Fruit fly (Drosophila melanogaster) whole organism, adult: Measurements from ENCODE around the gene CkIIalpha-i3.

Experiments
- CG11617 ChIP-seq: fragments of 200-800 bp; sonication (Bioruptor generic); optimal IDR thresholded peaks from 2 replicates; lab custom pipeline; 2017; ENCODE audit warnings: mild to moderate bottlenecking, missing biosample characterization, missing genetic modification reagents, missing genetic modification characterization
- CG12768 ChIP-seq: fragments of 200-800 bp; sonication (Bioruptor generic); optimal IDR thresholded peaks from 2 replicates; lab custom pipeline; 2017; ENCODE audit warnings: missing biosample characterization, missing genetic modification characterization, mild to moderate bottlenecking, moderate library complexity, missing genetic modification reagents
- CG14711 ChIP-seq: fragments of 200-800 bp; sonication (Bioruptor generic); optimal IDR thresholded peaks from 2 replicates; lab custom pipeline; 2018; ENCODE audit warnings: missing biosample characterization, mild to moderate bottlenecking, missing genetic modification characterization, moderate library complexity
- CG1620 ChIP-seq: fragments of 200-800 bp; sonication (Bioruptor generic); optimal IDR thresholded peaks from 2 replicates; lab custom pipeline; 2016; ENCODE audit warnings: missing biosample characterization, missing genetic modification characterization
- CG7045 ChIP-seq: fragments of 200-800 bp; sonication (Bioruptor generic); optimal IDR thresholded peaks from 2 replicates; lab custom pipeline; 2017; ENCODE audit warnings: missing biosample characterization, mild to moderate bottlenecking, missing genetic modification characterization
- Clk ChIP-seq: fragments of 200-800 bp; sonication (Bioruptor generic); optimal IDR thresholded peaks from 2 replicates; lab custom pipeline; 2017; ENCODE audit warnings: missing biosample characterization, missing genetic modification characterization
- Crg-1 ChIP-seq: fragments of 200-800 bp; sonication (Bioruptor generic); optimal IDR thresholded peaks from 2 replicates; lab custom pipeline; 2016; ENCODE audit warnings: missing biosample characterization, missing genetic modification characterization
- Hr96 ChIP-seq: fragments of 200-800 bp; sonication (Bioruptor generic); optimal IDR thresholded peaks from 2 replicates; lab custom pipeline; 2016; ENCODE audit warnings: missing biosample characterization, missing genetic modification characterization
- bab1 ChIP-seq: fragments of 200-800 bp; sonication (Bioruptor generic); optimal IDR thresholded peaks from 3 replicates; lab custom pipeline; 2019; ENCODE audit warnings: missing biosample characterization, mild to moderate bottlenecking, missing genetic modification characterization, moderate library complexity
- cic ChIP-seq: fragments of 200-800 bp; sonication (Bioruptor generic); optimal IDR thresholded peaks from 2 replicates; lab custom pipeline; 2017; ENCODE audit warnings: missing biosample characterization, mild to moderate bottlenecking, missing genetic modification characterization, moderate library complexity
- ovo ChIP-seq: fragments of 200-800 bp; sonication (Bioruptor generic); optimal IDR thresholded peaks from 2 replicates; lab custom pipeline; 2016; ENCODE audit warnings: missing biosample characterization, missing genetic modification characterization
- pad ChIP-seq: fragments of 200-800 bp; sonication (Bioruptor generic); optimal IDR thresholded peaks from 3 replicates; lab custom pipeline; 2017; ENCODE audit warnings: missing biosample characterization, missing genetic modification characterization, mild to moderate bottlenecking, moderate library complexity, missing genetic modification reagents
- tj ChIP-seq: fragments of 200-800 bp; sonication (Bioruptor generic); optimal IDR thresholded peaks from 3 replicates; lab custom pipeline; 2017; ENCODE audit warnings: missing biosample characterization, mild to moderate bottlenecking, missing genetic modification characterization, moderate library complexity
- toe ChIP-seq: fragments of 200-800 bp; sonication (Bioruptor generic); optimal IDR thresholded peaks from 2 replicates; lab custom pipeline; 2016; ENCODE audit warnings: missing biosample characterization, missing genetic modification characterization

dm6 chr3L:750614-751293 is 40.3 kb upstream of the CkIIalpha-i3 start:
- no peak for TF ChIP-seq cic
- TF ChIP-seq CG11617, result no peak
- no peak for TF ChIP-seq tj
- no peak for TF ChIP-seq Crg-1 (GFP tag; lab: Kevin White, UChicago)
- no peak for TF ChIP-seq CG1620 (GFP tag; lab: Kevin White, UChicago)
- no peak for TF ChIP-seq toe
- TF ChIP-seq pad (GFP tag; lab: Kevin White, UChicago), result peak; percentile 50
- TF ChIP-seq Hr96 (GFP tag; lab: Kevin White, UChicago), result no peak
- TF ChIP-seq CG12768 (GFP tag; lab: Kevin White, UChicago), result no peak
- no peak for TF ChIP-seq Clk (GFP tag; lab: Kevin White, UChicago)
- no peak for TF ChIP-seq CG7045
- no peak for TF ChIP-seq ovo (GFP tag; lab: Kevin White, UChicago)
- no peak for TF ChIP-seq bab1 (GFP tag; lab: Kevin White, UChicago)
- TF ChIP-seq CG14711 (tag; lab: Kevin White, UChicago), result no peak
